Worm (Caenorhabditis elegans) whole organism, L4/young adult: ENCODE data around the gene sri-46.

ENCODE experiments used
- dao-5 ChIP-seq: sonication (generic microtip); optimal IDR thresholded peaks from 2 replicates; lab custom pipeline; 2016; ENCODE audit warnings: missing genotype, missing genetic modification characterization, moderate library complexity, missing compliant biosample characterization
- him-1 ChIP-seq: sonication (generic microtip); optimal IDR thresholded peaks from 2 replicates; lab custom pipeline; 2016; ENCODE audit warnings: missing genotype, missing genetic modification reagents, missing genetic modification characterization, missing compliant biosample characterization

- no peak for TF ChIP-seq him-1 (tag; lab: Kevin White, UChicago)
- TF ChIP-seq dao-5 (tag; lab: Kevin White, UChicago): no peak
Observed at ce11 chrII:633984-634383, 36.9 kb downstream of the sri-46 start, which contains the start of gene T04B8.1.
